Worm (Caenorhabditis elegans) whole organism, L3 larva: Measurements from ENCODE around the gene T13C5.2.

Experiments
- R02D3.7 ChIP-seq: fragments of 150-350 bp; optimal IDR thresholded peaks from 2 replicates; lab custom pipeline; 2014; ENCODE audit warnings: missing biosample characterization, missing genetic modification characterization
- ZK546.5 ChIP-seq: sonication (generic microtip); optimal IDR thresholded peaks from 2 replicates; lab custom pipeline; 2017; ENCODE audit warnings: missing biosample characterization, missing genetic modification characterization
- aly-2 ChIP-seq: fragments of 150-350 bp; optimal IDR thresholded peaks from 2 replicates; lab custom pipeline; 2014; ENCODE audit warnings: missing biosample characterization, missing genetic modification characterization
- ama-1 ChIP-seq: fragments of 150-350 bp; optimal IDR thresholded peaks from 2 replicates; lab custom pipeline; 2018
- ceh-16 ChIP-seq: sonication (generic microtip); optimal IDR thresholded peaks from 2 replicates; lab custom pipeline; 2017; ENCODE audit warnings: missing biosample characterization, missing genetic modification characterization
- ceh-28 ChIP-seq: fragments of 150-350 bp; optimal IDR thresholded peaks from 2 replicates; lab custom pipeline; 2014; ENCODE audit warnings: missing biosample characterization, missing genetic modification reagents, missing genetic modification characterization
- ceh-82 ChIP-seq: fragments of 150-350 bp; optimal IDR thresholded peaks from 2 replicates; lab custom pipeline; 2014; ENCODE audit warnings: missing biosample characterization, missing genetic modification characterization
- ceh-9 ChIP-seq: sonication (generic microtip); optimal IDR thresholded peaks from 2 replicates; lab custom pipeline; 2018; ENCODE audit warnings: missing biosample characterization, missing genetic modification characterization
- daf-12 ChIP-seq: fragments of 150-350 bp; optimal IDR thresholded peaks from 2 replicates; lab custom pipeline; 2014; ENCODE audit warnings: missing biosample characterization, missing genetic modification reagents, missing genetic modification characterization
- egl-27 ChIP-seq: sonication (generic microtip); optimal IDR thresholded peaks from 4 replicates; lab custom pipeline; 2017; ENCODE audit warnings: missing biosample characterization, missing genetic modification reagents, missing genetic modification characterization
- egl-5 ChIP-seq: fragments of 150-350 bp; optimal IDR thresholded peaks from 2 replicates; lab custom pipeline; 2017; ENCODE audit warnings: missing biosample characterization, missing genetic modification reagents, missing genetic modification characterization, inconsistent platforms
- elt-2 ChIP-seq: sonication (generic microtip); optimal IDR thresholded peaks from 2 replicates; lab custom pipeline; 2016; ENCODE audit warnings: missing genetic modification reagents, mild to moderate bottlenecking, missing genetic modification characterization, missing compliant biosample characterization
- elt-3 ChIP-seq, 3 experiments: fragments of 150-350 bp in 1 of 3; sonication (generic microtip) in 2 of 3; optimal IDR thresholded peaks; 2 replicates in 2 of 3; 4 replicates in 1 of 3; lab custom pipeline; 2014 to 2017; ENCODE audit warnings: missing biosample characterization in 3 of 3, missing genetic modification characterization in 3 of 3
- eor-1 ChIP-seq, 2 experiments: fragments of 150-350 bp; optimal IDR thresholded peaks; 2 replicates each; lab custom pipeline; 2014 to 2018; ENCODE audit warnings: missing biosample characterization in 2 of 2, missing genetic modification characterization in 2 of 2
- fkh-10 ChIP-seq: sonication (generic microtip); optimal IDR thresholded peaks from 2 replicates; lab custom pipeline; 2017; ENCODE audit warnings: missing biosample characterization, missing genetic modification reagents, missing genetic modification characterization
- fkh-2 ChIP-seq: fragments of 150-350 bp; optimal IDR thresholded peaks from 2 replicates; lab custom pipeline; 2014; ENCODE audit warnings: missing biosample characterization, missing genetic modification reagents, missing genetic modification characterization
- fos-1 ChIP-seq: fragments of 150-350 bp; optimal IDR thresholded peaks from 2 replicates; lab custom pipeline; 2014; ENCODE audit warnings: missing biosample characterization, missing genetic modification characterization
- hmg-11 ChIP-seq: sonication (generic microtip); optimal IDR thresholded peaks from 2 replicates; lab custom pipeline; 2016; ENCODE audit warnings: missing genetic modification characterization, missing compliant biosample characterization
- jun-1 ChIP-seq: fragments of 150-350 bp; optimal IDR thresholded peaks from 2 replicates; lab custom pipeline; 2014; ENCODE audit warnings: missing biosample characterization, missing genetic modification reagents, missing genetic modification characterization
- lin-15B ChIP-seq: fragments of 150-350 bp; optimal IDR thresholded peaks from 2 replicates; lab custom pipeline; 2014; ENCODE audit warnings: missing biosample characterization, missing genetic modification characterization
- lin-39 ChIP-seq: fragments of 150-350 bp; optimal IDR thresholded peaks from 2 replicates; lab custom pipeline; 2018; ENCODE audit warnings: missing biosample characterization, missing genetic modification reagents, missing genetic modification characterization
- lsy-12 ChIP-seq: sonication (generic microtip); optimal IDR thresholded peaks from 2 replicates; lab custom pipeline; 2016; ENCODE audit warnings: mild to moderate bottlenecking, missing genetic modification characterization, missing compliant biosample characterization
- mdl-1 ChIP-seq: fragments of 150-350 bp; optimal IDR thresholded peaks from 2 replicates; lab custom pipeline; 2014; ENCODE audit warnings: missing biosample characterization, missing genetic modification characterization
- mml-1 ChIP-seq: fragments of 150-350 bp; sonication (generic microtip); optimal IDR thresholded peaks from 3 replicates; lab custom pipeline; 2014; ENCODE audit warnings: missing biosample characterization, missing genetic modification characterization
- nfya-1 ChIP-seq: sonication (generic microtip); optimal IDR thresholded peaks from 2 replicates; lab custom pipeline; 2017; ENCODE audit warnings: missing genetic modification characterization, mild to moderate bottlenecking, missing compliant biosample characterization, antibody characterized with exemption, moderate library complexity; ENCODE audit not compliant: insufficient read depth
- nhr-11 ChIP-seq: fragments of 150-350 bp; optimal IDR thresholded peaks from 2 replicates; lab custom pipeline; 2014; ENCODE audit warnings: missing biosample characterization, missing genetic modification characterization
- nhr-12 ChIP-seq: fragments of 150-350 bp; optimal IDR thresholded peaks from 2 replicates; lab custom pipeline; 2014; ENCODE audit warnings: missing biosample characterization, missing genetic modification characterization
- nhr-23 ChIP-seq: fragments of 150-350 bp; optimal IDR thresholded peaks from 2 replicates; lab custom pipeline; 2014; ENCODE audit warnings: missing biosample characterization, missing genetic modification reagents, missing genetic modification characterization
- nhr-237 ChIP-seq: fragments of 150-350 bp; optimal IDR thresholded peaks from 2 replicates; lab custom pipeline; 2014; ENCODE audit warnings: missing biosample characterization, missing genetic modification characterization
- nhr-25 ChIP-seq: sonication (generic microtip); optimal IDR thresholded peaks from 2 replicates; lab custom pipeline; 2017; ENCODE audit warnings: missing biosample characterization, missing genetic modification characterization
- nhr-28 ChIP-seq: fragments of 150-350 bp; optimal IDR thresholded peaks from 2 replicates; lab custom pipeline; 2014; ENCODE audit warnings: missing biosample characterization, missing genetic modification characterization
- nhr-43 ChIP-seq: sonication (generic microtip); optimal IDR thresholded peaks from 2 replicates; lab custom pipeline; 2016; ENCODE audit warnings: mild to moderate bottlenecking, missing genetic modification characterization, missing compliant biosample characterization; ENCODE audit not compliant: poor library complexity, severe bottlenecking
- nhr-76 ChIP-seq: fragments of 150-350 bp; sonication (generic microtip); optimal IDR thresholded peaks from 5 replicates; lab custom pipeline; 2014; ENCODE audit warnings: missing biosample characterization, missing genetic modification characterization
- nhr-77 ChIP-seq: fragments of 150-350 bp; optimal IDR thresholded peaks from 2 replicates; lab custom pipeline; 2014; ENCODE audit warnings: missing biosample characterization, missing genetic modification characterization
- pha-4 ChIP-seq: fragments of 150-350 bp; optimal IDR thresholded peaks from 2 replicates; lab custom pipeline; 2014; ENCODE audit warnings: missing biosample characterization, missing genetic modification reagents, missing genetic modification characterization
- pqm-1 ChIP-seq: fragments of 150-350 bp; optimal IDR thresholded peaks from 2 replicates; lab custom pipeline; 2017; ENCODE audit warnings: missing biosample characterization, missing genetic modification characterization, inconsistent platforms
- sea-2 ChIP-seq: fragments of 150-350 bp; sonication (generic microtip); optimal IDR thresholded peaks from 4 replicates; lab custom pipeline; 2014; ENCODE audit warnings: missing biosample characterization, missing genetic modification reagents, missing genetic modification characterization
- skn-1 ChIP-seq: fragments of 150-350 bp; optimal IDR thresholded peaks from 2 replicates; lab custom pipeline; 2014; ENCODE audit warnings: missing biosample characterization, missing genetic modification characterization
- snpc-4 ChIP-seq: fragments of 150-350 bp; optimal IDR thresholded peaks from 2 replicates; lab custom pipeline; 2014; ENCODE audit warnings: missing biosample characterization, missing genetic modification characterization
- tbx-2 ChIP-seq: sonication (generic microtip); optimal IDR thresholded peaks from 2 replicates; lab custom pipeline; 2016; ENCODE audit warnings: mild to moderate bottlenecking, missing genetic modification characterization, missing compliant biosample characterization
- unc-39 ChIP-seq: sonication (generic microtip); optimal IDR thresholded peaks from 4 replicates; lab custom pipeline; 2017; ENCODE audit warnings: missing biosample characterization, missing genetic modification characterization
- unc-62 ChIP-seq: fragments of 150-350 bp; sonication (generic microtip); optimal IDR thresholded peaks from 4 replicates; lab custom pipeline; 2014; ENCODE audit warnings: missing biosample characterization, missing genetic modification reagents, missing genetic modification characterization
- ztf-11 ChIP-seq: fragments of 150-350 bp; optimal IDR thresholded peaks from 2 replicates; lab custom pipeline; 2014; ENCODE audit warnings: missing biosample characterization, missing genetic modification characterization
- ztf-4 ChIP-seq: fragments of 150-350 bp; optimal IDR thresholded peaks from 2 replicates; lab custom pipeline; 2014; ENCODE audit warnings: missing biosample characterization, missing genetic modification characterization

T13C5.2 gene

DNA sequence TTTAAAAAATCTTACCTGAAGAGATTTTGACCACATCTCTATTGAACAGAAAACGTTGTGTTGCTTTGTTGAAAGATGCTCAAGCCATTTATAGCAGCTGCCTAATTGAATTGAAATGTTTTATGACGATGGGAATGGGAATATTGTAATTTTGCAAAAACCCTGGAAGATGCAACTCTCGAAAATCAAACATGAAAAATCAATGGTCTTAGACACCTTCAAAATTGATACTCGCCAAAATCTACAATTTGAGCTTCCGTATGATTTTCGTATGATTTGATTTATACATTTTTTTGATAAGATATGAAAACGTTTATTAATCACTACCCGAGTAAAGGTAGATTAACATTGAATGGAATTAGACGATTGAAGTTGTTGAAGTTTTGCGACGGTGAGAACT lies 23.7 kb downstream of the T13C5.2 start, which contains the start of gene C14F11.7:
Gene C14F11.7, minus strand, starts transcription at position 101 of the 400 bp plus-strand sequence.
- TF ChIP-seq sea-2 (no peak), jun-1 (no peak), lsy-12 (tag; lab: Kevin White, UChicago) (no peak), fos-1 (tag; lab: Kevin White, UChicago) (no peak), skn-1 (no peak), pha-4 (tag; lab: Kevin White, UChicago) (no peak), elt-2 (tag; lab: Kevin White, UChicago) (no peak), fkh-10 (no peak), unc-62 (GFP tag; lab: Kevin White, UChicago) (no peak), nhr-77 (no peak), tbx-2 (no peak), eor-1 (tag; optimal IDR thresholded peaks at IDR 0.05; lab: Kevin White, UChicago) (no peak), ceh-82 (tag; lab: Kevin White, UChicago) (no peak), nhr-76 (tag; lab: Kevin White, UChicago) (no peak), ztf-4 (no peak), mml-1 (no peak)

DNA sequence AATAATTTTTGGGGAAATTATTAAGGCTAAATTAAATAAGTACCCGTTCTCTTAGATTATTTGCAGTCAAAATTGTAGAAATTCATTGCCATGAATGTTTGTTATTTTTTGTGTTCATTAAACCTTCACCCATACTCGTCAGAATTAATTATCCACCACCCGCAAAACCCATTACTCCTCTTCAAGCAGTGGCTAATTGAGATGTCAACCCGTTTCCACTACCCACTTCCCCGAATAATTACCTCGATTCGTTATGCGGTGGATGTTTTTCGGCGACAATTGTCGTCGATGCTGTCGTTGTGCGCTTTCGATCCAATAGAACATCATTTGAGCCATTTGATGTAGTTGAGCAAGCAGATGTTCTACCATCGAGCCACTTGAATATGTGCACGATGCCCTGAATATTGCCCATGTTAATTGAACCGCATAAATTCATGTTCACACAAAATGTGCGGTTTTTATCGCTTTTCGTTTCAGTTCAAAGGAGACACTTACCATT lies 26.6 kb downstream of the T13C5.2 start:
- TF ChIP-seq nhr-11 (tag; lab: Kevin White, UChicago): no peak
- no peak for TF ChIP-seq ceh-82 (tag; lab: Kevin White, UChicago)
- TF ChIP-seq nhr-76 (tag; lab: Kevin White, UChicago): no peak
- no peak for TF ChIP-seq R02D3.7 (tag; lab: Kevin White, UChicago)
- no peak for TF ChIP-seq nhr-12 (tag; lab: Kevin White, UChicago)
- TF ChIP-seq nhr-237 (tag; lab: Kevin White, UChicago): no peak

DNA sequence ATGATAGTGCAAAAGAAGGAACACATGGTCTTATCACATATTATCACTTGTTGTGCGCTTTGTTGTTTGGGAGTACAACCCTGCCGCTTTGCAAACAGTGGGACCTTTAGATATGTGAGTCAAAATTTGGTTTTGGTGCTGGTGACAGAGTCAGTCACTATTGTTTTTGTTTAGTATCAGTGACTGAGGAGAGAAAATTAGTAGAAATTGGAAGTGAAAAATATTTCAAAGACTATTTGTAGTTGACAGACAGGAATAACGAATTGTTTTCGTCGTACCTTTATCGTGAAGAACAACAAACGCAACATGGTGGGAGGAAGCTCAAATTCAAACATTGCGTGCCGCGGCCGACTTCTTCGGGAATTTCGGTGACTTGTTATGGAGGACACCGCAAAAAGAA lies 31.7 kb downstream of the T13C5.2 start, which contains the start of gene lrch-1:
Gene lrch-1, minus strand, starts transcription at position 101 of the 400 bp plus-strand sequence.
- TF ChIP-seq egl-27 (tag; lab: Kevin White, UChicago): no peak
- TF ChIP-seq skn-1: no peak
- TF ChIP-seq eor-1 (tag; optimal IDR thresholded peaks at IDR 0.05; lab: Kevin White, UChicago): no peak
- TF ChIP-seq jun-1: no peak
- TF ChIP-seq snpc-4: no peak
- TF ChIP-seq nhr-28: no peak
- no peak for TF ChIP-seq aly-2 (tag; lab: Kevin White, UChicago)

DNA sequence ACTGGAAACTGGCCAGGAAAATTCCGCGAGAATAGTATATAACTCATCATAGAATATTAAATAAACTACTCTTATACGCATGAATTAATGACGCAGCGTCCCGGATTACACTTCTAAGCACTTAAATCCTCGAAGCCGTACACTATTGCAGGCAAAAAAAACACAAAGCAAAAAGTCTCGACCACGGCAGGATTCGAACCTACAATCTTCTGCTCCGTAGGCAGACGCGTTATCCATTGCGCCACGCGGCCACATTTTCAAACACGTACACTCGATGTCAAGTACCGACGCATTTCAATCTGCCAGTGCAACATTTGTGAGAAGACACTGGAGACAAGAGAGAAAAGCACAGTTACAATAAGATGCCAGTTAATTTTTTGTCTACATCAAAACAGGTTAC lies 35.1 kb downstream of the T13C5.2 start:
- TF ChIP-seq lsy-12 (tag; lab: Kevin White, UChicago) (no peak), lin-15B (no peak), ceh-82 (tag; lab: Kevin White, UChicago) (no peak), egl-5 (tag; lab: Kevin White, UChicago) (peak; percentile 38), mml-1 (no peak), unc-39 (tag; lab: Kevin White, UChicago) (no peak), daf-12 (tag; lab: Kevin White, UChicago) (no peak), tbx-2 (peak; percentile 7), nhr-77 (no peak), ceh-9 (tag; lab: Kevin White, UChicago) (no peak), R02D3.7 (tag; lab: Kevin White, UChicago) (peak; percentile 12), ceh-16 (tag; lab: Kevin White, UChicago) (no peak), unc-62 (GFP tag; lab: Kevin White, UChicago) (no peak), ztf-4 (no peak), nfya-1 (tag; lab: Kevin White, UChicago) (peak; percentile 39), nhr-25 (peak; percentile 53), nhr-237 (tag; lab: Kevin White, UChicago) (no peak), lin-39 (tag; lab: Kevin White, UChicago) (peak; percentile 57), ZK546.5 (tag; lab: Kevin White, UChicago) (no peak), nhr-43 (tag; lab: Kevin White, UChicago) (peak; percentile 34), hmg-11 (tag; lab: Kevin White, UChicago) (peak; percentile 52), nhr-76 (tag; lab: Kevin White, UChicago) (no peak), elt-2 (tag; lab: Kevin White, UChicago) (peak; percentile 35), skn-1 (peak; percentile 15), nhr-12 (tag; lab: Kevin White, UChicago) (no peak), mdl-1 (tag; lab: Kevin White, UChicago) (no peak), snpc-4 (no peak), jun-1 (peak; percentile 53), ama-1 (lab: Kevin White, UChicago) (no peak), ceh-28 (tag; lab: Kevin White, UChicago) (no peak), fkh-2 (tag; lab: Kevin White, UChicago) (no peak), nhr-11 (tag; lab: Kevin White, UChicago) (no peak), pqm-1 (tag; lab: Kevin White, UChicago) (no peak), pha-4 (tag; lab: Kevin White, UChicago) (peak; percentile 50), fkh-10 (no peak), elt-3 (tag; optimal IDR thresholded peaks at IDR 0.05; lab: Kevin White, UChicago) (no peak), nhr-28 (no peak), egl-27 (tag; lab: Kevin White, UChicago) (peak; percentile 33), ztf-11 (no peak), sea-2 (no peak), eor-1 (tag; optimal IDR thresholded peaks at IDR 0.05; lab: Kevin White, UChicago) (no peak), fos-1 (tag; lab: Kevin White, UChicago) (no peak), nhr-23 (no peak)
